Fruit fly (Drosophila melanogaster): ENCODE results near the gene CG14689.

CG14689 gene

dm6 chr3R:10677245-10677902 is 33.7 kb downstream of the CG14689 start, which contains the start of gene CG6465 (continued):
- TF ChIP-seq CG7786 (GFP tag; optimal IDR thresholded peaks at IDR 0.05) (no peak), zen (tag; optimal IDR thresholded peaks at IDR 0.05) (no peak), pita (GFP tag; optimal IDR thresholded peaks at IDR 0.05) (peak; percentile 71), Fer1 (GFP tag; optimal IDR thresholded peaks at IDR 0.05) (peak; percentile 36), Dll (GFP tag; IDR thresholded peaks at IDR 0.05; ENCODE audit: partially characterized antibody) (no peak), CG6272 (GFP tag; IDR thresholded peaks at IDR 0.05) (no peak), CG1233 (GFP tag; optimal IDR thresholded peaks at IDR 0.05) (no peak), psq (GFP tag; optimal IDR thresholded peaks at IDR 0.05) (no peak), CG3726 (GFP tag; IDR thresholded peaks at IDR 0.05) (no peak), Hmx (GFP tag; optimal IDR thresholded peaks at IDR 0.05) (no peak), CG17568 (GFP tag; optimal IDR thresholded peaks at IDR 0.05) (no peak), MBD-R2 (GFP tag; IDR thresholded peaks at IDR 0.05) (0 out of 2 replicates have a peak, but pooled peaks have one; percentile 19), Deaf1 (tag; optimal IDR thresholded peaks at IDR 0.05) (peak; percentile 61), CG7372 (GFP tag; IDR thresholded peaks at IDR 0.05) (0 out of 2 replicates have a peak, but pooled peaks have one; percentile 6), NFAT (GFP tag; IDR thresholded peaks at IDR 0.05) (no peak), nerfin-1 (tag; optimal IDR thresholded peaks at IDR 0.05) (no peak), dati (GFP tag; IDR thresholded peaks at IDR 0.05) (no peak), CG17359 (tag; optimal IDR thresholded peaks at IDR 0.05) (no peak), Dp (GFP tag; optimal IDR thresholded peaks at IDR 0.05) (peak; percentile 48), mld (GFP tag; IDR thresholded peaks at IDR 0.05; ENCODE audit: partially characterized antibody) (no peak), Sox100B (GFP tag; optimal IDR thresholded peaks at IDR 0.05) (no peak), nom (GFP tag; optimal IDR thresholded peaks at IDR 0.05) (no peak), shn (GFP tag; optimal IDR thresholded peaks at IDR 0.05) (no peak), bigmax (GFP tag; optimal IDR thresholded peaks at IDR 0.05) (no peak), CG9876 (GFP tag; optimal IDR thresholded peaks at IDR 0.05) (no peak), pho (GFP tag; optimal IDR thresholded peaks at IDR 0.05) (no peak), hb (GFP tag; IDR thresholded peaks at IDR 0.05; ENCODE audit: partially characterized antibody) (no peak), CG11093 (GFP tag; IDR thresholded peaks at IDR 0.05) (no peak), Rx (GFP tag; IDR thresholded peaks at IDR 0.05) (no peak), CG34422 (GFP tag; IDR thresholded peaks at IDR 0.05) (no peak), nerfin-2 (GFP tag; IDR thresholded peaks at IDR 0.05; ENCODE audit: partially characterized antibody) (no peak), CG8089 (GFP tag; optimal IDR thresholded peaks at IDR 0.05) (no peak), kni (GFP tag; optimal IDR thresholded peaks at IDR 0.05) (peak; percentile 62), CG3838 (GFP tag; optimal IDR thresholded peaks at IDR 0.05) (no peak), PHDP (tag; optimal IDR thresholded peaks at IDR 0.05) (no peak), dmrt11E (tag; optimal IDR thresholded peaks at IDR 0.05) (peak; percentile 4), Taf1 (GFP tag; IDR thresholded peaks at IDR 0.05) (no peak), Lim3 (GFP tag; IDR thresholded peaks at IDR 0.05) (no peak), trem (tag; optimal IDR thresholded peaks at IDR 0.05) (peak; percentile 21), tx (GFP tag; optimal IDR thresholded peaks at IDR 0.05) (no peak), CG6254 (GFP tag; optimal IDR thresholded peaks at IDR 0.05) (no peak), CG11504 (tag; optimal IDR thresholded peaks at IDR 0.05) (peak; percentile 69), Atf-2 (GFP tag; optimal IDR thresholded peaks at IDR 0.05) (no peak), CrebB (tag; optimal IDR thresholded peaks at IDR 0.05) (no peak), YL-1 (GFP tag; optimal IDR thresholded peaks at IDR 0.05) (no peak), HmgZ (tag; optimal IDR thresholded peaks at IDR 0.05) (peak; percentile 20), org-1 (GFP tag; optimal IDR thresholded peaks at IDR 0.05) (no peak), CG32767 (GFP tag; IDR thresholded peaks at IDR 0.05) (no peak), Abd-B (GFP tag; optimal IDR thresholded peaks at IDR 0.05) (peak; percentile 57), amos (GFP tag; IDR thresholded peaks at IDR 0.05; ENCODE audit: partially characterized antibody) (peak; percentile 68)

All from whole organism, embryonic.